Fruit fly (Drosophila melanogaster): Measurements from ENCODE around the gene CG32365.

DNA sequence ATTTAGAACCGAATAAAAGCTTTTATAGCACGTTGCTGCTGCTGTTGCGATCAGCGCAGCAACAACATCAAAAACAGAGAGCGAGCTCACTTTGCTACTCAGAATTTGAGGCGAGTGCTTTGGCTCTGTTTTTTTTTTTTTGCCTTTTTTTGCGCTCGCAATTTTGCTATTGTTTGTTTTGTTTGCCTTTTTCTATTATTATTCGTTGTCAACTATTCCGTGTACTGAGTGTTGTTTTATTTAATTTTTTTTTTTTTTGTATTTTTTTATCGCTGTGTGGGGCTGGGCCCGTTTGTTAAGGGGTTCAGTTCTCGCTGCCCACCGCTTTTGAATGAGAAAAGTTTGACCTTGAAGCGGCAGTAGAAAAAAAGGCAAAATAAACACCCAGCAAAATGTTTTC lies 42.1 kb upstream of the CG32365 start:
- TF ChIP-seq CG9139 (GFP tag; optimal IDR thresholded peaks at IDR 0.05) = no peak
- TF ChIP-seq spab (GFP tag; optimal IDR thresholded peaks at IDR 0.05) = no peak
- no peak for TF ChIP-seq Eip75B (GFP tag; optimal IDR thresholded peaks at IDR 0.05)
- TF ChIP-seq topi (GFP tag; optimal IDR thresholded peaks at IDR 0.05) = no peak
- TF ChIP-seq CG16779 (tag; optimal IDR thresholded peaks at IDR 0.05) = peak; percentile 25
- TF ChIP-seq CG6163 (GFP tag; IDR thresholded peaks at IDR 0.05) = 0 out of 3 replicates have a peak, but pooled peaks have one; percentile 41
- no peak for TF ChIP-seq esn (GFP tag; optimal IDR thresholded peaks at IDR 0.05)
- no peak for TF ChIP-seq CG10631 (GFP tag; optimal IDR thresholded peaks at IDR 0.05)
- TF ChIP-seq net (GFP tag; optimal IDR thresholded peaks at IDR 0.05) = no peak
- no peak for TF ChIP-seq fkh (GFP tag; optimal IDR thresholded peaks at IDR 0.05)
